Worm (Caenorhabditis elegans): ENCODE results near the gene bcas-2.

DNA sequence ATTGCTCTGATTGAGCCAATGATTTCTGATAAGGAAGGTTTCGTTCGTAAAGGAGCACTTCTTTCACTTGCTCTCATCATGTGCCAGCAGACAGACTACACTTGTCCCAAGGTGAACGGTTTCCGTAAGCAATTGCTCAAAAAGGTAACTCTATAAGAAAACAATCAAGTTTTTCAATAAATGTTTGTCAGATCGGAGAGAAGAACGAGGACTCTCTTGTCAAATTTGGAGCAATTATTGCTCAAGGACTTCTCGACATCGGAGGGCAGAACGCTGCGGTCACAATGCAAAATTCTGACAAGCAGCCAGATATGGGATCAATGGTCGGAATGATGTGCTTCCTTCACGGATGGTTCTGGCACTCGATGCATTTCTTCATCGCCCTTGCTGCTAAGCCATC, 44.3 kb downstream of the bcas-2 start:
- TF ChIP-seq lsy-12 (tag; optimal IDR thresholded peaks at IDR 0.05) (no peak), ama-1 (optimal IDR thresholded peaks at IDR 0.05) (no peak), nhr-12 (tag; optimal IDR thresholded peaks at IDR 0.05) (no peak), nfya-1 (tag; optimal IDR thresholded peaks at IDR 0.05; ENCODE audit: insufficient read depth) (no peak), snpc-4 (tag; optimal IDR thresholded peaks at IDR 0.05) (no peak), ceh-82 (tag; optimal IDR thresholded peaks at IDR 0.05) (no peak), zag-1 (tag; optimal IDR thresholded peaks at IDR 0.05) (no peak), elt-3 (tag; optimal IDR thresholded peaks at IDR 0.05) (no peak), eor-1 (tag; optimal IDR thresholded peaks at IDR 0.05) (no peak), nhr-237 (tag; optimal IDR thresholded peaks at IDR 0.05) (no peak), unc-39 (tag; optimal IDR thresholded peaks at IDR 0.05) (no peak)
